Fruit fly (Drosophila melanogaster) whole organism, larva: Measurements from ENCODE around the gene PIG-U.

ENCODE experiments used
- noc ChIP-seq: fragments of 200-800 bp; sonication (Bioruptor generic); optimal IDR thresholded peaks from 3 replicates; lab custom pipeline; 2019; ENCODE audit warnings: missing biosample characterization, mild to moderate bottlenecking, missing genetic modification characterization, moderate library complexity

Gene PIG-U

dm6 chr2L:8541469-8542233 is 26.8 kb downstream of the PIG-U start, which contains the start of gene Sema1a:
TSS of gene Sema1a (plus strand) at chr2L:8542147.
- TF ChIP-seq noc (tag; lab: Kevin White, UChicago): peak; percentile 13

- no peak for TF ChIP-seq noc (tag; lab: Kevin White, UChicago)
These were observed 27.3 kb downstream of the PIG-U start for dm6 chr2L:8542234-8542572.

- no peak for TF ChIP-seq noc (tag; lab: Kevin White, UChicago)
These were observed 27.7 kb downstream of the PIG-U start for dm6 chr2L:8542639-8543038.

dm6 chr2L:8543102-8543501 is 28.2 kb downstream of the PIG-U start:
- no peak for TF ChIP-seq noc (tag; lab: Kevin White, UChicago)

- no peak for TF ChIP-seq noc (tag; lab: Kevin White, UChicago)
These were observed 28.9 kb downstream of the PIG-U start for dm6 chr2L:8543731-8544359.

dm6 chr2L:8544636-8545035 is 29.7 kb downstream of the PIG-U start:
- no peak for TF ChIP-seq noc (tag; lab: Kevin White, UChicago)

DNA sequence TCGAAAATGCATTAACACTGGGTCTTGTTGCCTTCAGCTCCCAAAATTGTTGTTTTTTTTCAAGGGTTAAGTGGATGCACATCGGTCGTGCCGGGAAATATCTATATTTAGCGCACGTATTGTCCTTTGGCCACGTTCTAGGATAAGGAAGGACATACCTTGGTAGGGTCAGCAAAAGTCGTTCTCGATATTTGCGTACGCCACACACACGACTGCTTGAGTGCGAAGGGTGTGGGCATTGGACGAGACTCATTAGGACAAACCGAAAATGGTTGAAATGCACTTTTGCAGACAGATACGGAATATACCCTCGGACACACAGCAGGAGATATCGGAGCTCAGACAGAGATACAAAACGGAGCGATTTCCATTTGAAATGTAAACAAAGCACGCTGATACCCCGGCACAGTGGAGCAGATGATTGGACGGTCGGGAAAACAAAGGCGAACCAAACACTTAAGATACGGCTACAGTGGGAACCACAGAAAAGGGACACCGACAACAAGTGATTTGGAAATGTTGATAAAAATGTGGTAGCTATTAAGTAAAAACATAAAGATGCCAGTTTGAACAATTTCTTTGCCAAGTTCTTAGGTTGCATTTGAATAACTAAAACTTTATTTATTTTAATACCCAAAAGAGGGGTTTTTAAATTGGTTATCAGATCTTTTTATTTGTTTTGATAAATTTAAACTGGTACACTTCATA is 30.7 kb downstream of the PIG-U start:
- no peak for TF ChIP-seq noc (tag; lab: Kevin White, UChicago)

- TF ChIP-seq noc (tag; lab: Kevin White, UChicago): no peak
These were observed 33.2 kb downstream of the PIG-U start for dm6 chr2L:8548118-8548517.

dm6 chr2L:8552472-8552871 is 37.6 kb downstream of the PIG-U start:
- TF ChIP-seq noc (tag; lab: Kevin White, UChicago): no peak

DNA sequence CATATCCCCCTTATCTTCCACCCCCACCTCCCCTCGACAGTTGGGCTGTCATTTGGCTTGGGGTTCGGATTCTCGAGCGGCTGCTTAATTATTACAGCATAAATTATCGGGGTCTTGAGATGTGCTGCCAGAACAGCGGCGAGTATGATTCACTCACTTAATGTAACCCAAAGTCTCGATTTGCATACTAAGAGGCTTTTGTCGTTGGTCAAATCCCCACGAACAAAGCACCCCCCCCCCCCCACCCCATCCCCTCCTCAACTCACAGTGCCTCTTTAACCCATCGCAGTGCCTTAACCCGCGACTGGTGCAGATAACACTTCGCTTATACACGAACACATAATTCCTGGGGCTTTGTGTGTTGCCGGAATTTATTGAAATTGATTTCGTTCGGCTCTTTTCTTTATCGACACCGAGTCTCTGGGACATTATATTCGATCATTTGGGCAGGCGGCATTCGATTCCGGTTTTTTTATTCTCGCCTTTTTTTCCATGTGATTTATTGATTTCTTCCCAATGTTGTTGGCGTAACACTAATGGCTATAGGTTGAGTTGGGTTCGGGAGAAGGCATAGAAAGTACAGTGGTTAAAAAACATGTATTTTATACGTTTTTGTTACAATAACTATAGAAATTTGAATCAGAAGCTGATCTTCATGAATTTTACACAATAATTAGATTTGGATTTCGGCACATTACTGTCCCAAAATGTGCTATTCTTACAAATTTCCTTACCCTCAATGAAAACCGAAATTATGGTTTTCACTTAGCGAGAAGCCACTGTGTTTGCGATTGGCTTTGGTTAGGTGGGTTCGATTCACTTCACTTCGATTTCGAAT is 39.1 kb downstream of the PIG-U start:
- TF ChIP-seq noc (tag; lab: Kevin White, UChicago): peak; percentile 3

dm6 chr2L:8556207-8556606 is 41.3 kb downstream of the PIG-U start:
- no peak for TF ChIP-seq noc (tag; lab: Kevin White, UChicago)
